Worm (Caenorhabditis elegans) whole organism, dauer: Measurements from ENCODE around the gene D1005.5.

Experiments
- unc-62 ChIP-seq: sonication (generic microtip); optimal IDR thresholded peaks from 2 replicates; lab custom pipeline; 2017; ENCODE audit warnings: missing biosample characterization, missing genetic modification reagents, missing genetic modification characterization

The D1005.5 gene

DNA sequence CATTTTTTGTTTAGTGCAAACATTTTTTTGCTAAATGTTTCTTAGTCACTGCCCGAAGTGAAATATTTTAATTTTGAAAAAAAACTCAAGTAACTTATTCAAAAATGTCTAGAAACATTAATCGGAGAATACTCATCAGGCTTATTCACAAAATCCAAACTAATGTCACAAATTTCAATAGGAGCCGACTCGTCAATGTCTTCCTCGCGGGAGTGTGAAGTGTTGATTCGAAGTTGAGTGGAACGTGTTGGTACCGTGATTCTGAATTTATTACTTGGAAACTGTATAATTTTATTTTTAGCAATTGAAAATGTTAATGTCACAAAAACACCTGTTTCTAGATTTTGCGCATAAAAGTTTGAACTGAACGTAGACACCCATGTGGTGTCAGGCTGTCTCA lies 16.8 kb upstream of the D1005.5 start:
- no peak for TF ChIP-seq unc-62

DNA sequence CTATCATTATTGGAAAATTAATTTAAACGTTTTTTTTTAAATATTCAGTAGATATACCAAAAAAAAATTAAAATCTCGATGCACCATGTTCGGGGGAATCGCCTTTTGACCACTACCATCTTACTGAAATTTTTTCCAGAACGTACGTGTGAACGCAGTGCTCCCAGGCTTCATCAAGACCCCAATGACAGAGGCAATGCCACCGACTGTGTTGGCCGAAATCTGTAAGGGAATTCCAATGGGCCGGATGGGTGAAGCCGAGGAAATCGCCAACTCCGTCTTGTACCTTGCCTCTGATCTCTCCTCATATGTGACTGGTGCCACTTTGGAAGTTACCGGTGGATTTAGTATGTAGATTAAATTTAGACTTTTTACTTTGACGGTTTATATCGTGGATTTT lies 16.0 kb upstream of the D1005.5 start:
- TF ChIP-seq unc-62 = no peak

DNA sequence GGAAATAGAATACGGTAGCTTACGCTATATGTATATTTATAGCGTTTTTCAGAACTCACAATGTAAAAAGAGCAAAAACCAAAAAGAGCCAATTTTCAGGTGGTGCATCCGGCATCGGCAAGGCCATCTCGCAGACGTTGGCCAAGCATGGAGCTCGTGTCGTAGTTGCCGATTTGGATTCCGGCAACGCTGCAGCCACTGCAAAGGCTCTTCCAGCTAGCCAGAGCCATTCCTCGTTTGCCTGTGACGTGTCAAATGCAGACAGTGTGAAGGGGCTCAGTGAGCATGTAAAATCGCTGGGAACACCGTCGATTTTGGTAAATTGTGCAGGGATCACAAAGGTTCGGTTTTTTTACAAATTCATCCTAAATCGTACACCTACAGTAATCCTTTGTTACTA lies 14.3 kb upstream of the D1005.5 start:
- TF ChIP-seq unc-62 = no peak

DNA sequence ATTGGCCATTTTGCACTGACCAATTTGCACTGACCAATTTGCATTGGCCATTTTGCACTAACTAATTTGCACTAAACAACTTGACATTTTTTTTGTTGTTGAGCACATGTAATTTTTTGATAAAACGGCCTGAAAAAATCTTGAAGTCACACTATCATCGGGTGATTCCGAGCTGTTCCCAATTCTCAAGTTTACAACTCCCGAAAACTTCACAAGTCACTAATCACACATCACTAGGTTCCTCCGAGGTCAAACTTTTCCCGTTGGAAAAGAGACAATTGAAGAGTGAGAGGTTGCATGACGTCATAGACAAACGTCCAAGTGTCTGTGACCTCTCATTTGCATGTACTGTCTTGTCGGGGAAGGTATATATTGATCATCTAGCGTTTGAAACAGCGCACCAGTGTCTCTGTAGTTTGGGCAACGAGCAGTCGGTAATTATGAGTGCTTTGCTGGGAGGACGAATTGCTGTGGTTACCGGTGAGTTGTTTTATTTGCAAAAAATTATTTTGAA lies 13.4 kb upstream of the D1005.5 start, which contains the start of the genes D1005.10 and dhs-25:
Gene D1005.10, minus strand, starts transcription at position 51 of the 514 bp plus-strand sequence.
Gene dhs-25, plus strand, starts transcription at position 398 of the 514 bp plus-strand sequence.
- TF ChIP-seq unc-62 = no peak

DNA sequence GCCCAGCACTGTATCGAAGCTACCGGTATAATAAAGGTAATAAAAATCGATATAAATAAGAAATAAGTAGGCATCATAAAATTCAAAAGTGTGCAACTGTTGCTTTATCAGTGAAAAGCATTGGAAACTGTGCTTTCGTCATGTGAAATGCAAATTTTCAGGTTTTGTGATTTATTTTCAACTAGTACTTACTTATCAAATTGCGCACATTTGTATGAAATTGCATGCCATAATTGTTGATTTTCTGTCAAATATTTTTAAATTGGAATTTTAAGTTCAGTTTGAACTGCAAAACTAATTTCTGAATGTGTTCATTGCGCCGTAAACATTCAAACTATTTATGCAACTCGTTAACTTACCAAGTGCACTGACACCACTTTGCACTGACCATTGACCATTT lies 12.9 kb upstream of the D1005.5 start, which contains the start of gene D1005.4:
Gene D1005.4, minus strand, starts transcription at position 101 of the 400 bp plus-strand sequence.
- no peak for TF ChIP-seq unc-62

DNA sequence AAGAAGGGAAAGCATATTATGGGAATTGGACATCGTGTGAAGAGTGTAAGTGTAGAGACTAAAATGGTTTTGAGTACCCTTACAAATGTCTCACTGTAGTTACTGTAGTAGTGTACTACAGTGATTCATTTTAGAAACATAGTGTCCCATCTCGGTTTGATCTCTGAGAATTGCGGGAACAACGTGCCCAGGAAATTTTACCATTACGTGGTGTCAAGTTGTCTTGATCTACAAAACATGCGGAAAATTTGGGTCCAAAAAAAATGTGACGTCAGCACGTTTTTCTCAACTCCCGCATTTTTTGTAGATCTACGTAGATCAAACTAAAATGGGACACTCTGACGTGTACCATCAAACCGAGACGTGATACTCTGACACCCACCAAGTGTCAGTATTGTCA lies 10.4 kb upstream of the D1005.5 start:
- TF ChIP-seq unc-62 = no peak

DNA sequence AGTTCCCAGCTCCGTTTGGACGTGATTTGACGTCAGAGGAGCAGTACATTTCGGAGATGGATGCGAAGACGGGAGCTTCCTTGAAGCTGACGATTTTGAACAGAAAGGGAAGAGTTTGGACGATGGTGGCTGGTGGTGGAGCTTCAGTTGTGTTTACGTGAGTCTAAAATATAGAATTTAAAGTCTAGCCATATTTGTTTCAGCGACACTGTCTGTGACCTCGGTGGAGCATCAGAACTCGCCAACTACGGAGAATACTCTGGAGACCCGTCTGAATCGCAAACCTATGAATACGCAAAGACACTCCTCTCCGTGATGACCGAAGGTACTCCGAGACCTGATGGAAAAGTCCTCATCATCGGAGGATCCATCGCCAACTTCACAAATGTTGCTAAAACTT lies 7.8 kb upstream of the D1005.5 start:
- TF ChIP-seq unc-62 = no peak

DNA sequence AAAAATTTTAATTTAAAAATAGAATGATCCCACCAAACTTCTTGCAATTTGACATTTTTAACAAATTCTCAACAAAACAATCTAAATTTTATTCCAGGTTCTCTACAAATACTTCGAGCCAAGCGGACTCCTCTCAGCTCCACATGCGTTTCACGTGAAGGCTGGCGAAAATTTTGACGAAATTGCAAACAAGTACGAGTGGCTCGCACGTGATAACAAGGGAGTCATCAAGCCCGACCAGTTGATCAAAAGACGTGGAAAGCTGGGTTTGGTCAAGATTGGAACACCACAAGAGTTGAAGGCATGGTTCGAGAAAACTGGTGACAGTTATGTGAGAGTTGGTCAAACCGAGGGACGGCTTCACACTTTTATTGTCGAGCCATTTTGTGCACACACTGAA lies 6.9 kb upstream of the D1005.5 start:
- TF ChIP-seq unc-62 = no peak

DNA sequence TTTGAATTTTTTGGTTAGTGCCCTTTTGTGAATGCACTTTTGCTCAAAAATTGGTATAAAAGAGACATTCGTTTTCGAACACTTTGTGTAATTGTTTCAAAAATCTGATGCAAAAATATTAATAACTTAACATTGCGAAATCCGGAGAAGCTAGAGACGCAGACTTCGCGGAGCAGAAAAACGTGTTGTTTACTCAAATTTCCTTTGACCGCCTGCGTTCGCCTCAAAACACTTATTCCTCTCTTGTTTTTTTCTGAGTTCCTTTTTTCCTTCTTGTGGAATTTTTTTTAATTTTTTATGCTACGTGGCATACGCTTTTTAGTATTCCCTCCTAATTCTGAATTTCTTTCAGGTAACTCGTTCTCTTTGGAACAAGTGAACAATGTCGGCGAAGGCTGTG lies 6.4 kb upstream of the D1005.5 start, which contains the start of gene acly-1:
Gene acly-1, plus strand, starts transcription at position 353 of the 400 bp plus-strand sequence.
- TF ChIP-seq unc-62 = no peak

DNA sequence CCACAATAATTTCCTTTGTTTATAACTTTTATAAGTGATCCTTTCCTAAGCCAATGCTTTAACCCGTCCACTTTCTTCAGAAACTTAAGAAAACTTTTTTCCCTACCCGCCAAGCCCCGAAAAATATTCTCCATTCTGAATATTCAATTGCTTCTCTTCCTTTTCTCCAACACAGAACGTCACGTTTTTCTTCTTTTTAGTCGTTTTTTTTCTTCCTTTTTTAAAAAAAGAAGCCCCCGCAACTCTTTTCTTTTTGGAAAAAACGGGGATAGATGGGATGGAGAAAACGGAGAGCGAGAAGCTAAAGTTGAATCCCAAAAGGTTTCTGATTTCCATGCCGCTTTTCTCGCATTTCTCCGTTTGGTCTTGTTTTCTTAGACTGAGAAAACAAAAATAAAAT lies 5.8 kb upstream of the D1005.5 start:
- TF ChIP-seq unc-62 = no peak

DNA sequence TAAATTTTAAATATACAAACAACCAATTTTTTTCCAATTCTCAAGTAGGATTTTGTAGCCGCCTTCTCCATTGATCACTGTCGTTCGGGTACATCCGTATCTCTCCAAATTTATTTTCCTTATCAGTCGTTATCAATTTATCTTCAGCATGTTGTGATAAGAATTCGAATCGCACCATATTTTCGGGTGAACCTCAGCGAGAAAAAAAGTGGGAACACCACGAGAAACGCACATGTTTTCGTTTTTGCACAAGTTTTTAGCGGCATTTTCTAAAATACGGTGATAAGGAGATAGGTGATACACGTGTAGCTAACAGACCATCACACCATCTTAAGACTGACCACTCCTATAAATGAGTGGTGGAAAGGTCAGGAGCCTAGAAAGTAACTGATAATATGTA lies 5.2 kb upstream of the D1005.5 start:
- TF ChIP-seq unc-62 = no peak

DNA sequence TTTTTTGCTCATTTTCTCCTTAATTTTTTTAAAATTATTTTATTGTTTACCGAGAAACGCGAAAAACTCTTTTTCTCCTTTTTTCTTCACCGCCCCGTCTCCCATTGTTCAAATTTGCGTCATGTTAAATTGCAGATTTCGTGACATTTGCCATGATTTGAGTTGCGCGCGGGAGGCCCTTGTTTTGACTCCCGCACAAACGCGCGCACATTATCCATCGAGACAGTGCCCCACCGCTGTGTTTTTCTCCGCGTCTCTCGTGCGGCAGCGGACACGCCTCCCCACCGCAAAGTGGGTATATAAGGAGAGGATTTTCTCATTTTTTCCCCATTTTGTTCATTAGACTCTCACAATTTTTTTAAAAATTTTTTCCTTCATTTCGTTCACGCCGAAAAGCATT lies 3.2 kb upstream of the D1005.5 start:
- TF ChIP-seq unc-62 = no peak

DNA sequence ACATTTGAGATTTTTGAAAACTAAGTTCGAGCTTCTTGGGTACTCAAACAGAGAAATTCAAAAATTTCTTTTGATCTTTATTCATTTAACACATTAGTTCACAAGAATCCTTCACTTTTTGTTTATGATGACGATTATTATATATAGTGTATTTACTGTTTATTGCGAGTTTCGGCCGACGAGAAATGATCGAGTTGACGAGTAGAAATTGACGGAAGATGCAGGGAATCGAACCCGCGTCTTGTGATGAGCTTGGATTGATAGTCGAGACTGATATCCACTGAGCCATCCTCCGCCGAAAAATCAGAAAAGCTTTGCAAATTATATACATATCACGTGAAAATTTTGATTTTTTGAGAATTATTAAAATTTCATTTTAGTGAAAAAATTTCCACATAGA lies 1.0 kb upstream of the D1005.5 start:
- TF ChIP-seq unc-62 = no peak

DNA sequence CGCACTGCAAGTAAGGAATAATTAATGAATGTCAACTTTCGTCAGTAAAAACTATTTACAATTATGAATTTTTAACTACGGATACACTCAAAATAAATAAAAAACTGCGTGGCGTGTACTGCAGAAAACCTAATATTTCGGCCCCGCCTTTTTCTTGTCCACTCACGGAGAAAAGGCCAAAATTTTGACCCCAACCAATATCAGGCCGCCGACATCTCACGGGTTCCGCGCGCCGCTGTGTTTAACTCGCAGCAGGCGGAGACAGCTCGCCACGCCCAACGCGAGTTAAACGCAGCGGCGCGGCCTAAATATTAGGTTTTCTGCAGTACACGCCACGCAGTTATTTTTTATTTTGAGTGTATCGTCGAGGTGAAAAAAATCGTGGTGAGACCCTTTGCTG lies 1.5 kb downstream of the D1005.5 start:
- no peak for TF ChIP-seq unc-62

DNA sequence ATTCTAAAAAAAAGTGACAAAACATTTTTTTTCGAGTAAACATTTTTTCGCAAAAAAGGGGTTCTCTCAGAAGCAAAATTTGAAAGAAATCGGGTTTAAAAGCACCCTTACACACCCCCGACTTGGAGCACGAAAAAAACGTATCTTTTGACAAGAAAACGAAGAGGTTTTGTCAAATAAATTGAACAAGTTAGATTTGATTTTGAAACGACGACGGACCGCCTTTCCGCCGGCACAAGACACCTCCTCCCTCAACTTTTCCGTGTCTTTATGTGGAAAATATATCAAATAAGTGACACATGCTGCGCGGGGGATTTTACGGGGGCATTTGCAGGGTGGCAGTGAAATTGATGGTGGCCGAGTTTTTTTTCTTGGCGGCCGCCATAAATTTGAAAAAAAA lies 4.7 kb downstream of the D1005.5 start:
- TF ChIP-seq unc-62 = no peak

DNA sequence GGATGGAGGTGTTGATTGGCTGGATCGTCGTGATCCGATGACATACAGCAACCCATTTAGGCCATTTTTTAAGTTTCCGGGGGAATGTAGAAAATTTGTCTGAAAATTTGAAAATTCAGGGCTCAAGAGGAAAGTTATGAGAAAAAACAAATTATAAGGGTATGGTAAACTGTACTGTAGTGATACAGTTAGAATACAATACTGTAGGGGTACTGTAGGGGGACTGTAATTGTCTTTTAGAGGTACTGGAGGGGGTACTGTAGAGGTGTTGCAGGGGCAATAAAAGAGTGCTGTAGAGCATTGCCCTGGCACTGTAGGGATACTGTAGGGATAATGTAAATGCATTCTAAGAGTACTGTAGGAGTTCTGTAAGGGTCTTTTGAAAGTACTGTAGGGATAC lies 8.1 kb downstream of the D1005.5 start, which contains the start of gene D1005.6:
Gene D1005.6, minus strand, starts transcription at position 101 of the 400 bp plus-strand sequence.
- TF ChIP-seq unc-62 = no peak

DNA sequence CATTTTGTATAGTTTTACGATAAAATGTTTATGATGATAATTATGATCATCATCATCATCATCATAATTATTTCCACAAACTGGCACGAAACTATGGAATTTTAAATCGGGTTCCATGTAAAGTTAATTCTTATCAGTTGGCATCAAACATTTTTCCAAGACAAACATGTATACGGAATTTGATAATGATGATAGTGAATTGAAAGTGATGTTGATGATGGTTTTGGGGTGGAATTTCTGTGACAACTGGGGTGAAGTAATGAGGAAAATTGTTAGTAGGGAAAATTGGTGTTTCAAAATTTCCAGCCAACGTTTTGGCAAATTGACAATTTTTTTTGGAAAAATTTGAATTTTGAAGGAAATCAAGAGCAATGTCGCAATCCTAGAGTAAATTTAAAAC lies 13.0 kb downstream of the D1005.5 start:
- no peak for TF ChIP-seq unc-62

DNA sequence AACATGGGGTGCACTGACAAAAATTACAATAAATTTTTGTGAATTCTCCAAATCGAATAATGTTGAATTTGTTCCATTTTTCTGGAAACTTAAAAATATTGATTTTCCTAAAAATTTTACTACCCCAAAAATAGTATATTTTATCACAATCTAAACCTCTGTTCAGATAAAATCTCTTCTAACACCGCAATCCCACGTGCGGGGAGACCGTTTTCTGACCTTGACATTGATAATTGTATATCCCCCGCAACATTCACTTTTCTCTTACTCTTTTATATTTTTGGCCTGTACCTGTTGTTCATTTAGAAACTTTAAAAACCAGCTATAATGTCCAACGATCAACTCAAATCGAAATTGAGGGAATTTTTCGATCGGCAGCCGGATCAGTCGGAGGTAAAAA lies 14.0 kb downstream of the D1005.5 start, which contains the start of gene D1005.2:
Gene D1005.2, plus strand, starts transcription at position 230 of the 400 bp plus-strand sequence.
- no peak for TF ChIP-seq unc-62
